Worm (Caenorhabditis elegans): ENCODE measurements around the gene F10D2.10.
A peak's percentile ranks its signal among the peaks of the same experiment; 100 is the strongest.

The F10D2.10 gene

ce11 chrV:7197036-7197435 is 41.1 kb upstream of the F10D2.10 start (continued):
- no peak for TF ChIP-seq snpc-4 (GFP tag; optimal IDR thresholded peaks at IDR 0.05)
- TF ChIP-seq snpc-4 (tag; optimal IDR thresholded peaks at IDR 0.05): no peak
- TF ChIP-seq sdz-38 (tag; optimal IDR thresholded peaks at IDR 0.05): no peak
- peak; percentile 49; the same call in 1 of the 2 replicates for TF ChIP-seq lin-26 (GFP tag; IDR thresholded peaks at IDR 0.05)
- TF ChIP-seq dpl-1 (GFP tag; optimal IDR thresholded peaks at IDR 0.05): no peak
- TF ChIP-seq chd-7 (tag; optimal IDR thresholded peaks at IDR 0.05): no peak
- no peak for TF ChIP-seq ets-4 (GFP tag; optimal IDR thresholded peaks at IDR 0.05)
- TF ChIP-seq tbp1 (GFP tag; optimal IDR thresholded peaks at IDR 0.05): peak; percentile 3

ce11 chrV:7196498-7196966 is 40.6 kb upstream of the F10D2.10 start, which contains the start of gene F09G2.2:
Gene F09G2.2 (plus strand): TSS chrV:7196916.
- TF ChIP-seq F55B11.4 (tag; optimal IDR thresholded peaks at IDR 0.05; ENCODE audit: borderline replicate concordance, insufficient read depth) (no peak), B0261.1 (tag; optimal IDR thresholded peaks at IDR 0.05) (no peak), ceh-79 (tag; optimal IDR thresholded peaks at IDR 0.05) (no peak), F57C9.4 (tag; optimal IDR thresholded peaks at IDR 0.05) (no peak), ekl-4 (GFP tag; IDR thresholded peaks at IDR 0.05) (peak; percentile 96), madf-8 (GFP tag; conservative IDR thresholded peaks at IDR 0.05) (peak; percentile 82), egl-18 (GFP tag; IDR thresholded peaks at IDR 0.05) (no peak), nfya-1 (tag; optimal IDR thresholded peaks at IDR 0.05; ENCODE audit: borderline replicate concordance, insufficient read depth) (no peak), lin-40 (tag; optimal IDR thresholded peaks at IDR 0.05) (peak; percentile 86), ama-1 (optimal IDR thresholded peaks at IDR 0.05) (no peak), ama-1 (GFP tag; optimal IDR thresholded peaks at IDR 0.05) (no peak), egl-44 (GFP tag; IDR thresholded peaks at IDR 0.05) (peak; percentile 52; the same call in 1 of the 2 replicates), dox-1 (GFP tag; IDR thresholded peaks at IDR 0.05) (peak; percentile 96), zfh-2 (GFP tag; conservative IDR thresholded peaks at IDR 0.05) (peak; percentile 90), ztf-18 (tag; optimal IDR thresholded peaks at IDR 0.05) (peak; percentile 70), aptf-2 (GFP tag; conservative IDR thresholded peaks at IDR 0.05) (no peak), attf-5 (GFP tag; optimal IDR thresholded peaks at IDR 0.05) (peak; percentile 96), ceh-100 (GFP tag; IDR thresholded peaks at IDR 0.05) (peak; percentile 71), egrh-3 (GFP tag; IDR thresholded peaks at IDR 0.05) (peak; percentile 58), ZK185.1 (tag; optimal IDR thresholded peaks at IDR 0.05; ENCODE audit: poor library complexity, severe bottlenecking) (peak; percentile 68), T26A5.8 (tag; optimal IDR thresholded peaks at IDR 0.05) (no peak), mcd-1 (GFP tag; IDR thresholded peaks at IDR 0.05) (peak; percentile 85), unc-130 (GFP tag; optimal IDR thresholded peaks at IDR 0.05) (peak; percentile 32), nhr-120 (GFP tag; IDR thresholded peaks at IDR 0.05) (no peak), dpff-1 (tag; optimal IDR thresholded peaks at IDR 0.05) (no peak), nfya-2 (GFP tag; IDR thresholded peaks at IDR 0.05) (no peak), hmg-1.2 (GFP tag; IDR thresholded peaks at IDR 0.05) (peak; percentile 99), hsf-1 (GFP tag; IDR thresholded peaks at IDR 0.05) (peak; percentile 72; the same call in 1 of the 2 replicates), aptf-3 (GFP tag; IDR thresholded peaks at IDR 0.05) (no peak), madf-6 (GFP tag; IDR thresholded peaks at IDR 0.05) (peak; percentile 95), ztf-3 (GFP tag; optimal IDR thresholded peaks at IDR 0.05) (no peak), repo-1 (tag; optimal IDR thresholded peaks at IDR 0.05) (no peak), mel-28 (tag; optimal IDR thresholded peaks at IDR 0.05; ENCODE audit: borderline replicate concordance) (no peak), snpc-1.1 (tag; optimal IDR thresholded peaks at IDR 0.05; ENCODE audit: insufficient read depth) (peak; percentile 56), snpc-3.4 (tag; optimal IDR thresholded peaks at IDR 0.05) (peak; percentile 88), ceh-91 (GFP tag; IDR thresholded peaks at IDR 0.05) (peak; percentile 82), sptf-2 (GFP tag; optimal IDR thresholded peaks at IDR 0.05) (no peak), chd-7 (tag; optimal IDR thresholded peaks at IDR 0.05) (peak; percentile 33), fkh-3 (tag; optimal IDR thresholded peaks at IDR 0.05) (no peak), rec-8 (tag; optimal IDR thresholded peaks at IDR 0.05) (no peak), Y56A3A.18 (GFP tag; IDR thresholded peaks at IDR 0.05) (no peak)

All from whole organism, young adult.